Worm (Caenorhabditis elegans): ENCODE data around the gene gid-8.

- TF ChIP-seq aly-2 (tag; optimal IDR thresholded peaks at IDR 0.05) (no peak), ztf-11 (tag; optimal IDR thresholded peaks at IDR 0.05) (no peak), fkh-10 (GFP tag; optimal IDR thresholded peaks at IDR 0.05) (no peak), elt-2 (tag; optimal IDR thresholded peaks at IDR 0.05) (no peak), nhr-25 (tag; optimal IDR thresholded peaks at IDR 0.05) (no peak), tbx-2 (tag; optimal IDR thresholded peaks at IDR 0.05) (no peak), unc-62 (GFP tag; optimal IDR thresholded peaks at IDR 0.05) (no peak), pha-4 (tag; optimal IDR thresholded peaks at IDR 0.05) (no peak), fos-1 (tag; optimal IDR thresholded peaks at IDR 0.05) (no peak), ZK546.5 (tag; optimal IDR thresholded peaks at IDR 0.05) (no peak)
Measured at ce11 chrV:1488642-1489041, 21.1 kb downstream of the gid-8 start.

Data from whole organism, L3 larva.